Worm (Caenorhabditis elegans) whole organism, mixed stage, embryonic: ENCODE results near the gene tbc-7.
A peak's percentile ranks its signal among the peaks of the same experiment; 100 is the strongest.

Source experiments
- M03D4.4 ChIP-seq: sonication (generic microtip); optimal IDR thresholded peaks from 2 replicates; lab custom pipeline; 2017; ENCODE audit warnings: mild to moderate bottlenecking, missing genetic modification characterization, missing compliant biosample characterization
- bed-3 ChIP-seq: fragments of 200-800 bp; sonication (Bioruptor generic); optimal IDR thresholded peaks from 3 replicates; lab custom pipeline; 2018; ENCODE audit warnings: mild to moderate bottlenecking, missing genetic modification characterization, moderate library complexity, missing compliant biosample characterization
- blmp-1 ChIP-seq: fragments of 150-350 bp; optimal IDR thresholded peaks from 2 replicates; lab custom pipeline; 2014; ENCODE audit warnings: missing biosample characterization, missing genetic modification characterization
- ceh-39 ChIP-seq: fragments of 150-350 bp; optimal IDR thresholded peaks from 2 replicates; lab custom pipeline; 2014; ENCODE audit warnings: missing biosample characterization, missing genetic modification characterization
- ceh-43 ChIP-seq: fragments of 200-800 bp; sonication (Bioruptor generic); optimal IDR thresholded peaks from 2 replicates; lab custom pipeline; 2018; ENCODE audit warnings: mild to moderate bottlenecking, missing genetic modification characterization, moderate library complexity, missing compliant biosample characterization
- ceh-83 ChIP-seq: fragments of 200-800 bp; sonication (Bioruptor generic); optimal IDR thresholded peaks from 2 replicates; lab custom pipeline; 2018; ENCODE audit warnings: mild to moderate bottlenecking, missing genetic modification characterization, missing compliant biosample characterization
- ces-1 ChIP-seq: fragments of 150-350 bp; optimal IDR thresholded peaks from 2 replicates; lab custom pipeline; 2014; ENCODE audit warnings: missing biosample characterization, missing genetic modification reagents, missing genetic modification characterization
- cnd-1 ChIP-seq: fragments of 200-800 bp; sonication (Bioruptor generic); optimal IDR thresholded peaks from 2 replicates; lab custom pipeline; 2018; ENCODE audit warnings: mild to moderate bottlenecking, missing genetic modification characterization, missing compliant biosample characterization
- drap-1 ChIP-seq: fragments of 200-800 bp; sonication (Bioruptor generic); optimal IDR thresholded peaks from 3 replicates; lab custom pipeline; 2018; ENCODE audit warnings: mild to moderate bottlenecking, missing genetic modification characterization, missing compliant biosample characterization
- elt-1 ChIP-seq: sonication (generic microtip); optimal IDR thresholded peaks from 2 replicates; lab custom pipeline; 2017; ENCODE audit warnings: missing genetic modification characterization, mild to moderate bottlenecking, missing compliant biosample characterization, antibody characterized with exemption, moderate library complexity, borderline replicate concordance; ENCODE audit not compliant: insufficient read depth
- elt-3 ChIP-seq: fragments of 150-350 bp; optimal IDR thresholded peaks from 2 replicates; lab custom pipeline; 2014; ENCODE audit warnings: missing biosample characterization, missing genetic modification characterization
- flh-1 ChIP-seq: fragments of 200-800 bp; sonication (Bioruptor generic); optimal IDR thresholded peaks from 2 replicates; lab custom pipeline; 2018; ENCODE audit warnings: mild to moderate bottlenecking, missing genetic modification characterization, moderate library complexity, missing compliant biosample characterization
- ham-2 ChIP-seq: fragments of 200-800 bp; sonication (Bioruptor generic); optimal IDR thresholded peaks from 2 replicates; lab custom pipeline; 2018; ENCODE audit warnings: mild to moderate bottlenecking, missing genetic modification characterization, missing compliant biosample characterization
- hlh-1 ChIP-seq: fragments of 150-350 bp; optimal IDR thresholded peaks from 2 replicates; lab custom pipeline; 2014; ENCODE audit warnings: missing biosample characterization, missing genetic modification reagents, missing genetic modification characterization
- lin-13 ChIP-seq: fragments of 150-350 bp; optimal IDR thresholded peaks from 2 replicates; lab custom pipeline; 2014; ENCODE audit warnings: missing biosample characterization, missing genetic modification characterization
- lin-32 ChIP-seq: fragments of 200-800 bp; sonication (Bioruptor generic); optimal IDR thresholded peaks from 2 replicates; lab custom pipeline; 2018; ENCODE audit warnings: mild to moderate bottlenecking, missing genetic modification characterization, missing compliant biosample characterization
- lsy-2 ChIP-seq: fragments of 150-350 bp; optimal IDR thresholded peaks from 2 replicates; lab custom pipeline; 2014; ENCODE audit warnings: missing biosample characterization, missing genetic modification characterization
- mab-5 ChIP-seq: fragments of 150-350 bp; optimal IDR thresholded peaks from 2 replicates; lab custom pipeline; 2014; ENCODE audit warnings: missing biosample characterization, missing genetic modification characterization
- mep-1 ChIP-seq: fragments of 150-350 bp; optimal IDR thresholded peaks from 2 replicates; lab custom pipeline; 2017; ENCODE audit warnings: missing biosample characterization, missing genetic modification reagents, missing genetic modification characterization, inconsistent platforms
- mls-2 ChIP-seq: sonication (generic microtip); optimal IDR thresholded peaks from 2 replicates; lab custom pipeline; 2016; ENCODE audit warnings: mild to moderate bottlenecking, missing genetic modification characterization, moderate library complexity, missing compliant biosample characterization
- nhr-12 ChIP-seq: fragments of 150-350 bp; optimal IDR thresholded peaks from 2 replicates; lab custom pipeline; 2014; ENCODE audit warnings: missing biosample characterization, missing genetic modification characterization
- nhr-2 ChIP-seq: fragments of 150-350 bp; optimal IDR thresholded peaks from 2 replicates; lab custom pipeline; 2014; ENCODE audit warnings: missing biosample characterization, missing genetic modification characterization
- nhr-237 ChIP-seq: fragments of 150-350 bp; optimal IDR thresholded peaks from 2 replicates; lab custom pipeline; 2014; ENCODE audit warnings: missing biosample characterization, missing genetic modification characterization
- nhr-28 ChIP-seq: fragments of 150-350 bp; optimal IDR thresholded peaks from 2 replicates; lab custom pipeline; 2014; ENCODE audit warnings: missing biosample characterization, missing genetic modification characterization
- nhr-76 ChIP-seq: sonication (generic microtip); optimal IDR thresholded peaks from 2 replicates; lab custom pipeline; 2017; ENCODE audit warnings: missing biosample characterization, missing genetic modification characterization
- pha-4 ChIP-seq: fragments of 150-350 bp; optimal IDR thresholded peaks from 2 replicates; lab custom pipeline; 2018; ENCODE audit warnings: missing biosample characterization, missing genetic modification reagents, missing genetic modification characterization
- sem-2 ChIP-seq: fragments of 200-800 bp; sonication (Bioruptor generic); optimal IDR thresholded peaks from 2 replicates; lab custom pipeline; 2018; ENCODE audit warnings: mild to moderate bottlenecking, missing genetic modification characterization, missing compliant biosample characterization
- snpc-4 ChIP-seq: fragments of 150-350 bp; optimal IDR thresholded peaks from 2 replicates; lab custom pipeline; 2014; ENCODE audit warnings: missing biosample characterization, missing genetic modification characterization
- sptf-1 ChIP-seq: sonication (generic microtip); optimal IDR thresholded peaks from 2 replicates; lab custom pipeline; 2017; ENCODE audit warnings: mild to moderate bottlenecking, missing genetic modification characterization, moderate library complexity, missing compliant biosample characterization
- tbx-8 ChIP-seq: fragments of 200-800 bp; sonication (Bioruptor generic); optimal IDR thresholded peaks from 2 replicates; lab custom pipeline; 2018; ENCODE audit warnings: mild to moderate bottlenecking, missing genetic modification characterization, moderate library complexity, missing compliant biosample characterization
- unc-120 ChIP-seq: sonication (generic microtip); optimal IDR thresholded peaks from 2 replicates; lab custom pipeline; 2017; ENCODE audit warnings: missing genetic modification characterization, missing compliant biosample characterization; ENCODE audit not compliant: poor library complexity, severe bottlenecking
- unc-39 ChIP-seq: fragments of 150-350 bp; optimal IDR thresholded peaks from 2 replicates; lab custom pipeline; 2014; ENCODE audit warnings: missing biosample characterization, missing genetic modification characterization
- unc-62 ChIP-seq: fragments of 150-350 bp; optimal IDR thresholded peaks from 2 replicates; lab custom pipeline; 2014; ENCODE audit warnings: missing biosample characterization, missing genetic modification reagents, missing genetic modification characterization
- zip-8 ChIP-seq: fragments of 150-350 bp; optimal IDR thresholded peaks from 2 replicates; lab custom pipeline; 2014; ENCODE audit warnings: missing biosample characterization, missing genetic modification characterization
- ztf-11 ChIP-seq: fragments of 150-350 bp; optimal IDR thresholded peaks from 2 replicates; lab custom pipeline; 2014; ENCODE audit warnings: missing biosample characterization, missing genetic modification characterization

tbc-7 gene

ce11 chrX:5124288-5124687 is 9.8 kb upstream of the tbc-7 start:
- no peak for TF ChIP-seq nhr-76 (tag; lab: Kevin White, UChicago)
- no peak for TF ChIP-seq nhr-12 (tag; lab: Kevin White, UChicago)
- no peak for TF ChIP-seq zip-8
- TF ChIP-seq cnd-1: no peak
- no peak for TF ChIP-seq lin-13
- TF ChIP-seq pha-4 (tag; lab: Kevin White, UChicago): no peak
- no peak for TF ChIP-seq unc-62 (GFP tag; lab: Kevin White, UChicago)
- TF ChIP-seq mls-2 (tag; lab: Kevin White, UChicago): peak; percentile 18
- no peak for TF ChIP-seq ceh-39 (tag; lab: Kevin White, UChicago)
- TF ChIP-seq ces-1: peak; percentile 81
- no peak for TF ChIP-seq blmp-1 (tag; lab: Kevin White, UChicago)
- TF ChIP-seq lin-32 (GFP tag; lab: Kevin White, UChicago): no peak

ce11 chrX:5129447-5129846 is 4.6 kb upstream of the tbc-7 start:
- TF ChIP-seq ceh-83 (GFP tag; lab: Kevin White, UChicago): no peak
- no peak for TF ChIP-seq mep-1
- peak; percentile 33 for TF ChIP-seq unc-62 (GFP tag; lab: Kevin White, UChicago)
- TF ChIP-seq nhr-2: no peak
- TF ChIP-seq ces-1: peak; percentile 100
- TF ChIP-seq mab-5 (tag; lab: Kevin White, UChicago): no peak

- TF ChIP-seq nhr-237 (no peak), mls-2 (tag; lab: Kevin White, UChicago) (no peak), ztf-11 (tag; lab: Kevin White, UChicago) (no peak), ces-1 (peak; percentile 91), lsy-2 (tag; lab: Kevin White, UChicago) (no peak), nhr-2 (no peak), bed-3 (GFP tag; lab: Kevin White, UChicago) (no peak)
These were observed 2.3 kb upstream of the tbc-7 start for ce11 chrX:5131760-5132159.

ce11 chrX:5135548-5135947 is 1.5 kb downstream of the tbc-7 start:
- TF ChIP-seq snpc-4 (tag; lab: Kevin White, UChicago): no peak
- no peak for TF ChIP-seq elt-1 (tag; lab: Kevin White, UChicago)
- no peak for TF ChIP-seq nhr-28 (tag; lab: Kevin White, UChicago)
- TF ChIP-seq nhr-2: no peak
- TF ChIP-seq blmp-1 (tag; lab: Kevin White, UChicago): no peak
- TF ChIP-seq ham-2: no peak
- no peak for TF ChIP-seq flh-1 (GFP tag; lab: Kevin White, UChicago)
- TF ChIP-seq mls-2 (tag; lab: Kevin White, UChicago): no peak
- TF ChIP-seq sem-2 (GFP tag; lab: Kevin White, UChicago): no peak
- TF ChIP-seq mep-1: no peak
- no peak for TF ChIP-seq unc-62 (GFP tag; lab: Kevin White, UChicago)
- TF ChIP-seq tbx-8 (GFP tag; lab: Kevin White, UChicago): no peak
- TF ChIP-seq ces-1: no peak

ce11 chrX:5137716-5138470 is 3.8 kb downstream of the tbc-7 start:
- TF ChIP-seq elt-1 (tag; lab: Kevin White, UChicago) (no peak), nhr-28 (tag; lab: Kevin White, UChicago) (no peak), sptf-1 (tag; lab: Kevin White, UChicago) (no peak), lsy-2 (tag; lab: Kevin White, UChicago) (no peak), cnd-1 (no peak), lin-32 (GFP tag; lab: Kevin White, UChicago) (no peak), unc-120 (no peak), sem-2 (GFP tag; lab: Kevin White, UChicago) (no peak)

- TF ChIP-seq ces-1 (peak; percentile 73), elt-3 (tag; lab: Kevin White, UChicago) (no peak), mab-5 (tag; lab: Kevin White, UChicago) (no peak), snpc-4 (tag; lab: Kevin White, UChicago) (no peak), hlh-1 (tag; lab: Kevin White, UChicago) (peak; percentile 34), tbx-8 (GFP tag; lab: Kevin White, UChicago) (no peak), cnd-1 (peak; percentile 75), unc-120 (peak; percentile 61), mls-2 (tag; lab: Kevin White, UChicago) (peak; percentile 82), unc-62 (GFP tag; lab: Kevin White, UChicago) (no peak), zip-8 (no peak), nhr-76 (tag; lab: Kevin White, UChicago) (no peak), flh-1 (GFP tag; lab: Kevin White, UChicago) (no peak), bed-3 (GFP tag; lab: Kevin White, UChicago) (peak; percentile 11), ceh-43 (no peak), pha-4 (tag; lab: Kevin White, UChicago) (peak; percentile 32), lsy-2 (tag; lab: Kevin White, UChicago) (no peak), unc-39 (tag; lab: Kevin White, UChicago) (no peak), ztf-11 (tag; lab: Kevin White, UChicago) (no peak), ham-2 (peak; percentile 42), lin-32 (GFP tag; lab: Kevin White, UChicago) (peak; percentile 43), drap-1 (GFP tag; lab: Kevin White, UChicago) (peak; percentile 73), M03D4.4 (peak; percentile 72), blmp-1 (tag; lab: Kevin White, UChicago) (no peak), nhr-28 (tag; lab: Kevin White, UChicago) (no peak), nhr-237 (no peak), ceh-39 (tag; lab: Kevin White, UChicago) (no peak), nhr-2 (no peak)
These were observed 6.1 kb downstream of the tbc-7 start for ce11 chrX:5140177-5140576.
